Fruit fly (Drosophila melanogaster) whole organism, wandering third instar larva: ENCODE results near the gene topi.
A peak's percentile ranks its signal among the peaks of the same experiment; 100 is the strongest.

Source experiments
- CG9705 ChIP-seq: fragments of 200-800 bp; sonication (Bioruptor generic); optimal IDR thresholded peaks from 2 replicates; lab custom pipeline; 2018; ENCODE audit warnings: missing biosample characterization, mild to moderate bottlenecking, missing genetic modification characterization
- OdsH ChIP-seq: fragments of 200-800 bp; sonication (Bioruptor generic); optimal IDR thresholded peaks from 2 replicates; lab custom pipeline; 2016; ENCODE audit warnings: missing biosample characterization, mild to moderate bottlenecking, missing genetic modification characterization
- Sp1 ChIP-seq: fragments of 200-800 bp; sonication (Bioruptor generic); optimal IDR thresholded peaks from 3 replicates; lab custom pipeline; 2019; ENCODE audit warnings: missing biosample characterization, mild to moderate bottlenecking, missing genetic modification characterization, moderate library complexity
- brk ChIP-seq: fragments of 200-800 bp; sonication (Bioruptor generic); optimal IDR thresholded peaks from 2 replicates; lab custom pipeline; 2016; ENCODE audit warnings: missing biosample characterization, mild to moderate bottlenecking, missing genetic modification characterization
- h ChIP-seq: fragments of 200-800 bp; sonication (Bioruptor generic); optimal IDR thresholded peaks from 3 replicates; lab custom pipeline; 2016; ENCODE audit warnings: missing biosample characterization, mild to moderate bottlenecking, missing genetic modification characterization
- lola ChIP-seq: fragments of >200 bp; optimal IDR thresholded peaks from 2 replicates; lab custom pipeline; 2017; ENCODE audit warnings: missing biosample characterization, missing genetic modification characterization
- pan ChIP-seq: fragments of >200 bp; optimal IDR thresholded peaks from 2 replicates; lab custom pipeline; 2017

DNA sequence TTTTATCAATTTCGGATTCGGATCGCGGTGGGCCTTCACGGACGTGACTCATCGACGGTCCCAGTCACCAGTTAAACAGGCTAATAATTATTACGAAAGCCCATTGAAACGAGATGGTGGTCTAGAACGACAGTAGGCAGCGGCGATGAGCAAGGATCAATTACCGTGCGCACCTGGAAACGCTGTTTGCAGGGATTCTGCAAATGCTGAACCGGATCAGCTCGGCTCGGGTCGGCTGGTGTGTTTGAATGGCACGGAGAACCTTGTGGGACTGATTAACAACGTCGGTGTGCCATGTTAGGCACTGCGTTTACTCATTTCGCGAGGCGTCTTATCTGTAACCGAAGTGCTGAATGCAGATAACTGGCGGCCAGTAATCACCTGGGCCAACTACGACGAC is 774 bp upstream of the topi start, which contains the start of gene Whamy:
- TF ChIP-seq Sp1 (peak; percentile 27), brk (no peak), OdsH (peak; percentile 17), pan (lab: Kevin White, UChicago) (no peak), CG9705 (no peak), h (GFP tag; lab: Kevin White, UChicago) (peak; percentile 5), lola (GFP tag; lab: Kevin White, UChicago) (no peak)
